Fruit fly (Drosophila melanogaster): ENCODE data around the gene CG42692.

Gene CG42692

DNA sequence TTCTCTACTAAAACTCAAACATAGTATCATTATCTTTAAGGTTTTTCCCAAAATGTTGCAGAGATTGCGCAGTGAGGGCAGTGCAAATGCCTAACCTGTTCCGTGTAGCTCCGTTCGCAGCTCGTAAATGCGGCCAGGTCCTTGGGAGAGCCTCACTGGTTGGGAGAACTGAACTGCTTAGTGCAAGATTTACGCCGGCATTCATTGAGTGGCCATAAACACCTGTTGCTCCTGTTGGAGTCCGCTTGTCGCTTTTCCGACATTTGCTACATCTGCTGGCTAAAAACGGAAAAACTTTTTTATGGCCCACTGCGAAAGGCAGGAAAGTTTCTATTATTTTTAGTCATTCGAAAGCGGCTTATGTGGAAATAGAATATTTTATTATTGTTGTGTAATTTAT lies 6.0 kb upstream of the CG42692 start:
- TF ChIP-seq psq (optimal IDR thresholded peaks at IDR 0.05) (no peak), EcR (GFP tag; optimal IDR thresholded peaks at IDR 0.05) (no peak), pan (optimal IDR thresholded peaks at IDR 0.05) (no peak), usp (GFP tag; optimal IDR thresholded peaks at IDR 0.05) (no peak), CG8478 (optimal IDR thresholded peaks at IDR 0.05) (no peak), Dll (optimal IDR thresholded peaks at IDR 0.05) (no peak)

- TF ChIP-seq pan (optimal IDR thresholded peaks at IDR 0.05) (no peak), usp (GFP tag; optimal IDR thresholded peaks at IDR 0.05) (no peak), EcR (GFP tag; optimal IDR thresholded peaks at IDR 0.05) (no peak), Dll (optimal IDR thresholded peaks at IDR 0.05) (no peak), psq (optimal IDR thresholded peaks at IDR 0.05) (no peak), CG8478 (optimal IDR thresholded peaks at IDR 0.05) (no peak)
These were observed 2.5 kb downstream of the CG42692 start for dm6 chr2L:14010410-14010809.

dm6 chr2L:14011591-14012303 lies 3.8 kb downstream of the CG42692 start:
- TF ChIP-seq pan (optimal IDR thresholded peaks at IDR 0.05) (no peak), psq (optimal IDR thresholded peaks at IDR 0.05) (no peak), usp (GFP tag; optimal IDR thresholded peaks at IDR 0.05) (no peak), EcR (GFP tag; optimal IDR thresholded peaks at IDR 0.05) (no peak), CG8478 (optimal IDR thresholded peaks at IDR 0.05) (no peak)

- TF ChIP-seq usp (GFP tag; optimal IDR thresholded peaks at IDR 0.05) (no peak), Dll (optimal IDR thresholded peaks at IDR 0.05) (no peak), EcR (GFP tag; optimal IDR thresholded peaks at IDR 0.05) (no peak), pan (optimal IDR thresholded peaks at IDR 0.05) (no peak), CG8478 (optimal IDR thresholded peaks at IDR 0.05) (no peak), psq (optimal IDR thresholded peaks at IDR 0.05) (no peak)
These were observed 4.6 kb downstream of the CG42692 start, which contains the start of gene bgm for dm6 chr2L:14012304-14013054. bgm (plus strand) TSS chr2L:14013004.

DNA sequence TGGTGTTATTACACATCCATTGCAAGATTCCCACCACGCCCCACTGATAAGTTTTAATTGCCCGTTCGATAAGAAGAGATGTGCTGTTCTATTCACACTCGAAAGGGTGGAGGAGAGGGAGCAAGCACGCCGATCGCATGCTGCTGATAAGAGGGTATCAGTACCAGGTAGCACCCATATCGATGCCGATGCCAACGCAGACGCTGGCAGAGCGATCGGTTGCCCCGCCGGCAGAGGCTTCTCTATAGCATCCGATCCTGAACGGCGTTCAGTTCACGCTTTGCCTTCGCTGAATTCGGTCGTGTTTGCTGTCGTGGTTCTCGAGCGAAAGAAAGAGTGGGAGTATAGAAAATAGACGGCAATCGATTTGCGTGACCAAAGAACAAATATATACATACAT lies 5.6 kb downstream of the CG42692 start:
- TF ChIP-seq CG8478 (optimal IDR thresholded peaks at IDR 0.05) (no peak), psq (optimal IDR thresholded peaks at IDR 0.05) (no peak), EcR (GFP tag; optimal IDR thresholded peaks at IDR 0.05) (no peak), usp (GFP tag; optimal IDR thresholded peaks at IDR 0.05) (no peak), Dll (optimal IDR thresholded peaks at IDR 0.05) (no peak), pan (optimal IDR thresholded peaks at IDR 0.05) (no peak)

DNA sequence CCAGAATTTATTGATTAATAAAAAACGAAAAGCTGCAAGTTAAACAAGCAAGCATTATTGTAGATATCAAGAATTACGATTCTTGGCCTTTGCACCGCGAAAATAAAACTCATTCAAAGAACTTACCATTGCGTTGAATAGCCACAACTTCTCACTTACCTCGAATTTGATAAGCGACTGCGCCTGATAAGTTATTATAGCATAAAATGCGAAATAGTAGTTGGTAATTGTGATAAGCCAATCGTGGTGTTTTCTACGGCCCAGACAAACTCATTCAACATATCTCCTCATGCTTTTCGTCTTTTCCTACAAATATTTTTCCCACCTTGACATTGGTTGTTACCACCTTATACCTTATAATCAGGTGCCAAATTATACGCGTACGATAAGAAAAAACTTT lies 7.2 kb downstream of the CG42692 start:
- TF ChIP-seq usp (GFP tag; optimal IDR thresholded peaks at IDR 0.05) (no peak), Dll (optimal IDR thresholded peaks at IDR 0.05) (no peak), EcR (GFP tag; optimal IDR thresholded peaks at IDR 0.05) (no peak), CG8478 (optimal IDR thresholded peaks at IDR 0.05) (no peak), psq (optimal IDR thresholded peaks at IDR 0.05) (no peak), pan (optimal IDR thresholded peaks at IDR 0.05) (no peak)

DNA sequence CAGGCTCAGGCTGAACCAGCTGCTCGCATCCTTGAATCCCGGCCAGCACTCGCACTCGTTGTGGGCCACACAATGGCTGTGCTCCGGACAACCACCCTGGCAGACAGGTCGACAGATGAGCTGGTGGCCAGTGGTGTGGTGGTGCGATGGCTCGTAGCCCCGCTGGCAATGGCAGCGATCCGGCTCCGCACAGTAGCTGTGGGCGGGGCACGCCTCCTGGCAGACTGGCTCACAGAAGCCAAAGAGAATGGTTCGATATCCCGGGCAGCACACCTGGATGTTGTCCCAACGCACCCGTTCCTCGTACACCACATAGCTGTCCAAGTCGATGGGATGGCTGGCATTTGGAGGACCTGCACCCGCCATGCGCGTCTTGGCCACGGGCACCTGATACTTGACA lies 11.8 kb downstream of the CG42692 start:
- TF ChIP-seq Dll (optimal IDR thresholded peaks at IDR 0.05) (no peak), pan (optimal IDR thresholded peaks at IDR 0.05) (no peak), EcR (GFP tag; optimal IDR thresholded peaks at IDR 0.05) (no peak), usp (GFP tag; optimal IDR thresholded peaks at IDR 0.05) (no peak), psq (optimal IDR thresholded peaks at IDR 0.05) (no peak), CG8478 (optimal IDR thresholded peaks at IDR 0.05) (no peak)

DNA sequence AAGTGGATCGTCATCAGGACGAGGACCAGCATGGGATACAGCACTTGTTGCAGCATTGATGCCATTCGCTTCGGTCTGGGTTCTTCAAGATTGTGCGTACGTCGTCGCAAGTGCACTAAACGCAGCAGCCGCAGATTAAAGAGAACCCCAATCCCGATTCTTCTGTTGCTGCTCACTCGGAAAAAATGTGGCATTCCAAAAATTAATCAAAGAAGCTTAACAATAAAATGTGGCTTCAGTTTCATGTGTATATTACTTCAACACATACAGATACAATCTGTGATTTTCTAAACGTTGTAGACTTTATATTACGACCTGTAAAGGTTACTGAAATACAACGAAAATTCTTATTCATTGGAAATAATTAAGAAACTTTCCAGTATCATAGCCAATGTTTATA lies 12.2 kb downstream of the CG42692 start, which contains the start of gene NimC3:
Gene NimC3 (minus strand): TSS at position 101 of the 400 bp plus-strand sequence.
- TF ChIP-seq usp (GFP tag; optimal IDR thresholded peaks at IDR 0.05) (no peak), Dll (optimal IDR thresholded peaks at IDR 0.05) (no peak), pan (optimal IDR thresholded peaks at IDR 0.05) (no peak), psq (optimal IDR thresholded peaks at IDR 0.05) (no peak), CG8478 (optimal IDR thresholded peaks at IDR 0.05) (no peak), EcR (GFP tag; optimal IDR thresholded peaks at IDR 0.05) (no peak)

DNA sequence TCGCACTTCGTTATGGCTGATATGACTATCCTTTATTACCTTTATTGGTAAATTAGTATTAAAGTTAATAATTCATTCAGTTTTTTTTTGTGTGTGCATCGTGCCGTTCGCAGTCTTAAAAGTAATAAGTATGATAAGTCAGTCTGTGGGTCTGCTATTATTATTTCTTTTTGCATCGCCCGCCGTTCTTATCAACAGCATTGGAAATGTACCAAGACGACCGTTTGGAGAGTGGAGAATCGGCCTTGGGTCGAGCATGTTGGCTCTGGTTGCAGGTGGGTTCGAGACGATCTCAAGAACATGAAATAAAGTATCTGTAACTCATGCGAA lies 12.6 kb downstream of the CG42692 start:
- TF ChIP-seq CG8478 (optimal IDR thresholded peaks at IDR 0.05), result peak; percentile 24
- no peak for TF ChIP-seq usp (GFP tag; optimal IDR thresholded peaks at IDR 0.05)
- no peak for TF ChIP-seq EcR (GFP tag; optimal IDR thresholded peaks at IDR 0.05)
- TF ChIP-seq Dll (optimal IDR thresholded peaks at IDR 0.05), result no peak
- no peak for TF ChIP-seq psq (optimal IDR thresholded peaks at IDR 0.05)
- TF ChIP-seq pan (optimal IDR thresholded peaks at IDR 0.05), result no peak

- TF ChIP-seq pan (optimal IDR thresholded peaks at IDR 0.05) (peak; percentile 72), EcR (GFP tag; optimal IDR thresholded peaks at IDR 0.05) (no peak)
These were observed 13.2 kb downstream of the CG42692 start for dm6 chr2L:14020875-14021643.

DNA sequence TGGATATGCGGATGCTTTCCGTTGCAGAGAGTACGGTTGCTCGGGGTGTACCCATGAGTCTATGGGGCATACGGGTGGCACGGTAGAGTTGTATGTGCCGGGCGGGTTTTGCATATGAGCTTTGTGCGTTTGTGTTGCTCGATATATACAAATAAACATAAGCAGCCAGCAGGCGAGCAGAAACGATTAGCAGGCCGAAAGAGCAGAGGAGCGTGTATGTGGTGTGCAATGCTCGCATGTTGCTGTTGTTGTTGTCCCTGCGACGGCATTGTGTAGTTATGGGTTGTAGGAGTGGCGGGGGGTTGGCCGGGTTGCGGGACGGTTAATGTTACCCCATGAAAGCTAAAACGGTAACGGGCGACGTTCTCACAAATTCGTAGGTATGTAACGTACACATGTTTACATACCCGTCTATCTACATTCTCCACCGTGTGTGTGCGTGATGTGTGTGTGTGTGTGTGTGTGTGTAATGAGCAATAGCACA lies 13.8 kb downstream of the CG42692 start:
- no peak for TF ChIP-seq EcR (GFP tag; optimal IDR thresholded peaks at IDR 0.05)
- TF ChIP-seq usp (GFP tag; optimal IDR thresholded peaks at IDR 0.05), result no peak
- no peak for TF ChIP-seq pan (optimal IDR thresholded peaks at IDR 0.05)
- no peak for TF ChIP-seq psq (optimal IDR thresholded peaks at IDR 0.05)
- TF ChIP-seq Dll (optimal IDR thresholded peaks at IDR 0.05), result no peak
- TF ChIP-seq CG8478 (optimal IDR thresholded peaks at IDR 0.05), result no peak
